Fruit fly (Drosophila melanogaster) whole organism, embryonic: ENCODE data around the gene CG14110.

ENCODE experiments used
- Atf3 ChIP-seq: fragments of 200-800 bp; sonication (Bioruptor generic); optimal IDR thresholded peaks from 3 replicates; lab custom pipeline; 2016; ENCODE audit warnings: missing biosample characterization, missing genetic modification characterization
- BEAF-32 ChIP-seq: fragments of 200-800 bp; sonication (Bioruptor generic); optimal IDR thresholded peaks from 3 replicates; lab custom pipeline; 2017; ENCODE audit warnings: missing biosample characterization, missing genetic modification characterization, mild to moderate bottlenecking, moderate library complexity, missing genetic modification reagents
- Bgb ChIP-seq: fragments of 200-800 bp; sonication (Bioruptor generic); IDR thresholded peaks from 2 replicates; pipeline ENCODE4 v1.3.6; 2022; ENCODE audit warnings: missing biosample characterization, missing genetic modification characterization; ENCODE audit not compliant: partially characterized antibody
- Bteb2 ChIP-seq: fragments of 200-800 bp; sonication (Bioruptor generic); optimal IDR thresholded peaks from 2 replicates; lab custom pipeline; 2016; ENCODE audit warnings: missing biosample characterization, missing genetic modification characterization
- CG11560 ChIP-seq: fragments of 200-800 bp; sonication (Bioruptor generic); IDR thresholded peaks from 3 replicates; pipeline ENCODE4 v1.3.6; 2022; ENCODE audit warnings: missing biosample characterization, missing genetic modification characterization
- CG12071 ChIP-seq: fragments of 200-800 bp; sonication (Bioruptor generic); optimal IDR thresholded peaks from 3 replicates; lab custom pipeline; 2018; ENCODE audit warnings: missing biosample characterization, mild to moderate bottlenecking, missing genetic modification characterization
- CG12391 ChIP-seq: fragments of 200-800 bp; sonication (Bioruptor generic); optimal IDR thresholded peaks from 3 replicates; lab custom pipeline; 2018; ENCODE audit warnings: missing biosample characterization, mild to moderate bottlenecking, missing genetic modification characterization, moderate library complexity
- CG12744 ChIP-seq: fragments of 200-800 bp; sonication (Bioruptor generic); optimal IDR thresholded peaks from 2 replicates; lab custom pipeline; 2016; ENCODE audit warnings: missing biosample characterization, missing genetic modification characterization
- CG12769 ChIP-seq: fragments of 200-800 bp; sonication (Bioruptor generic); optimal IDR thresholded peaks from 2 replicates; lab custom pipeline; 2019; ENCODE audit warnings: missing biosample characterization, mild to moderate bottlenecking, missing genetic modification characterization, moderate library complexity
- CG13123 ChIP-seq: fragments of 200-800 bp; sonication (Bioruptor generic); optimal IDR thresholded peaks from 2 replicates; lab custom pipeline; 2016; ENCODE audit warnings: missing biosample characterization, missing genetic modification characterization
- CG14050 ChIP-seq: fragments of 200-800 bp; sonication (Bioruptor generic); IDR thresholded peaks from 3 replicates; pipeline ENCODE4 v1.3.6; 2022; ENCODE audit warnings: missing biosample characterization, missing genetic modification characterization
- CG14667 ChIP-seq: fragments of 200-800 bp; sonication (Bioruptor generic); IDR thresholded peaks from 2 replicates; pipeline ENCODE4 v1.3.6; 2022; ENCODE audit warnings: missing biosample characterization, missing genetic modification characterization
- CG1832 ChIP-seq: fragments of 200-800 bp; sonication (Bioruptor generic); optimal IDR thresholded peaks from 2 replicates; lab custom pipeline; 2017; ENCODE audit warnings: missing biosample characterization, mild to moderate bottlenecking, missing genetic modification characterization, inconsistent platforms
- CG18476 ChIP-seq: fragments of 200-800 bp; sonication (Bioruptor generic); optimal IDR thresholded peaks from 2 replicates; lab custom pipeline; 2016; ENCODE audit warnings: missing biosample characterization, mild to moderate bottlenecking, missing genetic modification characterization
- CG2129 ChIP-seq: fragments of 200-800 bp; sonication (Bioruptor generic); IDR thresholded peaks from 2 replicates; pipeline ENCODE4 v1.3.6; 2022; ENCODE audit warnings: missing biosample characterization, missing genetic modification characterization; ENCODE audit not compliant: partially characterized antibody
- CG2202 ChIP-seq: fragments of 200-800 bp; sonication (Bioruptor generic); optimal IDR thresholded peaks from 2 replicates; lab custom pipeline; 2018; ENCODE audit warnings: missing biosample characterization, mild to moderate bottlenecking, missing genetic modification characterization
- CG31365 ChIP-seq: fragments of 200-800 bp; sonication (Bioruptor generic); optimal IDR thresholded peaks from 2 replicates; lab custom pipeline; 2018; ENCODE audit warnings: missing biosample characterization, mild to moderate bottlenecking, missing genetic modification characterization
- CG31388 ChIP-seq: fragments of 200-800 bp; sonication (Bioruptor generic); optimal IDR thresholded peaks from 2 replicates; lab custom pipeline; 2016; ENCODE audit warnings: missing biosample characterization, missing genetic modification characterization
- CG4730 ChIP-seq: fragments of 200-800 bp; sonication (Bioruptor generic); IDR thresholded peaks from 2 replicates; pipeline ENCODE4 v1.3.6; 2022; ENCODE audit warnings: missing biosample characterization, missing genetic modification characterization
- CG7372 ChIP-seq: fragments of 200-800 bp; sonication (Bioruptor generic); IDR thresholded peaks from 2 replicates; pipeline ENCODE4 v1.3.6; 2022; ENCODE audit warnings: missing biosample characterization, missing genetic modification characterization
- CG8281 ChIP-seq: fragments of 200-800 bp; sonication (Bioruptor generic); optimal IDR thresholded peaks from 2 replicates; lab custom pipeline; 2018; ENCODE audit warnings: missing biosample characterization, mild to moderate bottlenecking, missing genetic modification characterization, moderate library complexity
- CG8478 ChIP-seq: fragments of >200 bp; optimal IDR thresholded peaks from 2 replicates; lab custom pipeline; 2018
- CG8924 ChIP-seq: fragments of 200-800 bp; optimal IDR thresholded peaks from 3 replicates; lab custom pipeline; 2019; ENCODE audit warnings: missing biosample characterization, mild to moderate bottlenecking, missing genetic modification characterization, moderate library complexity
- Camta ChIP-seq: fragments of 200-800 bp; sonication (Bioruptor generic); optimal IDR thresholded peaks from 2 replicates; lab custom pipeline; 2016; ENCODE audit warnings: missing biosample characterization, missing genetic modification characterization
- Dip3 ChIP-seq: fragments of 200-800 bp; sonication (Bioruptor generic); optimal IDR thresholded peaks from 3 replicates; lab custom pipeline; 2016; ENCODE audit warnings: missing biosample characterization, missing genetic modification characterization
- Dref ChIP-seq: fragments of 200-800 bp; sonication (Bioruptor generic); IDR thresholded peaks from 2 replicates; pipeline ENCODE4 v1.3.6; 2022; ENCODE audit warnings: missing biosample characterization, missing genetic modification characterization
- Ets97D ChIP-seq: fragments of 200-800 bp; sonication (Bioruptor generic); optimal IDR thresholded peaks from 3 replicates; lab custom pipeline; 2016; ENCODE audit warnings: missing biosample characterization, missing genetic modification characterization
- HLHmδ ChIP-seq: fragments of 200-800 bp; sonication (Bioruptor generic); optimal IDR thresholded peaks from 2 replicates; lab custom pipeline; 2018; ENCODE audit warnings: missing biosample characterization, mild to moderate bottlenecking, missing genetic modification characterization, moderate library complexity
- Meics ChIP-seq: fragments of 200-800 bp; sonication (Bioruptor generic); optimal IDR thresholded peaks from 2 replicates; lab custom pipeline; 2017; ENCODE audit warnings: missing biosample characterization, mild to moderate bottlenecking, missing genetic modification characterization
- Taf1 ChIP-seq: fragments of 200-800 bp; sonication (Bioruptor generic); IDR thresholded peaks from 2 replicates; pipeline ENCODE4 v1.3.6; 2022; ENCODE audit warnings: missing biosample characterization, missing genetic modification characterization
- Xbp1 ChIP-seq: fragments of 200-800 bp; sonication (Bioruptor generic); optimal IDR thresholded peaks from 3 replicates; lab custom pipeline; 2016; ENCODE audit warnings: missing biosample characterization, mild to moderate bottlenecking, missing genetic modification characterization
- ac ChIP-seq: fragments of 200-800 bp; sonication (Bioruptor generic); optimal IDR thresholded peaks from 3 replicates; lab custom pipeline; 2017; ENCODE audit warnings: missing biosample characterization, mild to moderate bottlenecking, missing genetic modification characterization
- amos ChIP-seq: fragments of 200-800 bp; sonication (Bioruptor generic); IDR thresholded peaks from 2 replicates; pipeline ENCODE4 v1.3.6; 2022; ENCODE audit warnings: missing biosample characterization, missing genetic modification characterization; ENCODE audit not compliant: partially characterized antibody
- crp ChIP-seq, 2 experiments: fragments of 200-800 bp; sonication (Bioruptor generic); optimal IDR thresholded peaks; 2 replicates in 1 of 2; 3 replicates in 1 of 2; lab custom pipeline; 2017; ENCODE audit warnings: missing biosample characterization in 2 of 2, missing genetic modification characterization in 2 of 2, mild to moderate bottlenecking in 1 of 2, moderate library complexity in 1 of 2
- disco-r ChIP-seq: fragments of 200-800 bp; sonication (Bioruptor generic); optimal IDR thresholded peaks from 2 replicates; lab custom pipeline; 2016; ENCODE audit warnings: missing biosample characterization, missing genetic modification characterization
- eve ChIP-seq, 2 experiments: fragments of >200 bp; optimal IDR thresholded peaks; 2 replicates each; lab custom pipeline; 2017; ENCODE audit warnings: missing biosample characterization in 2 of 2, missing genetic modification characterization in 2 of 2
- ewg ChIP-seq: fragments of 200-800 bp; sonication (Bioruptor generic); optimal IDR thresholded peaks from 3 replicates; lab custom pipeline; 2017; ENCODE audit warnings: mild to moderate bottlenecking, missing biosample characterization, missing genetic modification reagents, missing genetic modification characterization
- fd102C ChIP-seq: fragments of 200-800 bp; sonication (Bioruptor generic); optimal IDR thresholded peaks from 2 replicates; lab custom pipeline; 2018; ENCODE audit warnings: missing biosample characterization, mild to moderate bottlenecking, missing genetic modification characterization, moderate library complexity
- fd64A ChIP-seq: fragments of 200-800 bp; sonication (Bioruptor generic); optimal IDR thresholded peaks from 3 replicates; lab custom pipeline; 2018; ENCODE audit warnings: missing biosample characterization, mild to moderate bottlenecking, missing genetic modification characterization
- gce ChIP-seq: fragments of 200-800 bp; sonication (Bioruptor generic); IDR thresholded peaks from 3 replicates; pipeline ENCODE4 v1.3.6; 2022; ENCODE audit warnings: missing biosample characterization, missing genetic modification characterization
- inv ChIP-seq: fragments of 200-800 bp; sonication (Bioruptor generic); IDR thresholded peaks from 2 replicates; pipeline ENCODE4 v1.3.6; 2022; ENCODE audit warnings: missing biosample characterization, missing genetic modification characterization; ENCODE audit not compliant: partially characterized antibody
- kni ChIP-seq: fragments of 200-800 bp; sonication (Bioruptor generic); optimal IDR thresholded peaks from 3 replicates; lab custom pipeline; 2017; ENCODE audit warnings: mild to moderate bottlenecking, missing biosample characterization, missing genetic modification reagents, missing genetic modification characterization
- lov ChIP-seq, 2 experiments: fragments of 200-800 bp in 1 of 2; fragments of >200 bp in 1 of 2; sonication (Bioruptor generic) in 1 of 2; IDR thresholded peaks in 1 of 2; optimal IDR thresholded peaks in 1 of 2; 2 replicates in 1 of 2; 3 replicates in 1 of 2; pipeline versions ENCODE4 v1.3.6 to Lab custom; 2017 to 2022; ENCODE audit warnings: missing biosample characterization in 1 of 2, missing genetic modification characterization in 1 of 2
- maf-S ChIP-seq: fragments of 200-800 bp; sonication (Bioruptor generic); optimal IDR thresholded peaks from 2 replicates; lab custom pipeline; 2016; ENCODE audit warnings: missing biosample characterization, missing genetic modification characterization
- mirr ChIP-seq: fragments of 200-800 bp; sonication (Bioruptor generic); optimal IDR thresholded peaks from 3 replicates; lab custom pipeline; 2018; ENCODE audit warnings: missing biosample characterization, mild to moderate bottlenecking, missing genetic modification characterization
- nerfin-1 ChIP-seq: fragments of 200-800 bp; sonication (Bioruptor generic); optimal IDR thresholded peaks from 3 replicates; lab custom pipeline; 2019; ENCODE audit warnings: missing biosample characterization, mild to moderate bottlenecking, missing genetic modification characterization, moderate library complexity
- nom ChIP-seq: fragments of 200-800 bp; sonication (Bioruptor generic); optimal IDR thresholded peaks from 2 replicates; lab custom pipeline; 2017; ENCODE audit warnings: missing biosample characterization, missing genetic modification characterization, mild to moderate bottlenecking, moderate library complexity, missing genetic modification reagents
- sens-2 ChIP-seq: fragments of 200-800 bp; sonication (Bioruptor generic); IDR thresholded peaks from 2 replicates; pipeline ENCODE4 v1.3.6; 2022; ENCODE audit warnings: missing biosample characterization, missing genetic modification characterization
- sr ChIP-seq: fragments of 200-800 bp; sonication (Bioruptor generic); IDR thresholded peaks from 3 replicates; pipeline ENCODE4 v1.3.6; 2022; ENCODE audit warnings: missing biosample characterization, missing genetic modification characterization

The CG14110 gene

dm6 chr3L:13356084-13356693 lies 28.4 kb upstream of the CG14110 start, which contains the start of gene Nplp2 (continued):
- TF ChIP-seq Bgb (GFP tag; lab: Robert Waterston, UW) = no peak
- peak; percentile 31 for TF ChIP-seq CG14667
- no peak for TF ChIP-seq CG31388 (GFP tag; lab: Kevin White, UChicago)
- TF ChIP-seq CG8281 (tag; lab: Kevin White, UChicago) = peak; percentile 41
- peak; percentile 58 for TF ChIP-seq CG4730 (GFP tag; lab: Robert Waterston, UW)
- peak; percentile 53 for TF ChIP-seq CG8924 (tag; lab: Kevin White, UChicago)
- TF ChIP-seq Dip3 = no peak
- no peak for TF ChIP-seq Camta (GFP tag; lab: Kevin White, UChicago)
- no peak for TF ChIP-seq inv (GFP tag; lab: Robert Waterston, UW)
- TF ChIP-seq fd64A (GFP tag; lab: Kevin White, UChicago) = no peak
- TF ChIP-seq CG1832 = no peak
- no peak for TF ChIP-seq CG31365 (tag; lab: Kevin White, UChicago)
- TF ChIP-seq CG12744 (GFP tag; lab: Kevin White, UChicago) = no peak
- TF ChIP-seq lov (optimal IDR thresholded peaks at IDR 0.05; lab: Kevin White, UChicago) = no peak
- TF ChIP-seq lov (GFP tag; IDR thresholded peaks at IDR 0.05; lab: Robert Waterston, UW) = no peak
- TF ChIP-seq HLHmδ (GFP tag; lab: Kevin White, UChicago) = no peak
- TF ChIP-seq Meics (GFP tag; lab: Kevin White, UChicago) = peak; percentile 62
- TF ChIP-seq ac = no peak
- no peak for TF ChIP-seq nerfin-1 (tag; lab: Kevin White, UChicago)
- TF ChIP-seq fd102C = no peak
- TF ChIP-seq ewg (GFP tag; lab: Kevin White, UChicago) = no peak
- no peak for TF ChIP-seq Atf3 (GFP tag; lab: Kevin White, UChicago)
- TF ChIP-seq mirr (GFP tag; lab: Kevin White, UChicago) = no peak
- no peak for TF ChIP-seq CG2129
- peak; percentile 56 for TF ChIP-seq Xbp1 (GFP tag; lab: Kevin White, UChicago)
- TF ChIP-seq Taf1 = peak; percentile 7; the same call in 1 of the 2 replicates
- no peak for TF ChIP-seq sr (GFP tag; lab: Robert Waterston, UW)
- TF ChIP-seq CG12769 = peak; percentile 40
- TF ChIP-seq CG12391 (tag; lab: Kevin White, UChicago) = peak; percentile 56
- peak; percentile 26; the same call in 1 of the 3 replicates for TF ChIP-seq CG14050 (GFP tag; lab: Robert Waterston, UW)
- no peak for TF ChIP-seq Bteb2 (GFP tag; lab: Kevin White, UChicago)
- TF ChIP-seq disco-r (GFP tag; lab: Kevin White, UChicago) = no peak
- no peak for TF ChIP-seq CG13123 (GFP tag; lab: Kevin White, UChicago)
- TF ChIP-seq CG8478 (lab: Kevin White, UChicago) = no peak
- TF ChIP-seq CG18476 (GFP tag; lab: Kevin White, UChicago) = no peak
- peak; percentile 7 for TF ChIP-seq CG2202
- TF ChIP-seq Ets97D (GFP tag; lab: Kevin White, UChicago) = no peak
- TF ChIP-seq Dref (GFP tag; lab: Robert Waterston, UW) = no peak
- TF ChIP-seq CG7372 (GFP tag; lab: Robert Waterston, UW) = peak; percentile 69
- no peak for TF ChIP-seq CG12071 (GFP tag; lab: Kevin White, UChicago)
- peak; percentile 40; the same call in 1 of the 3 replicates for TF ChIP-seq gce (GFP tag; lab: Robert Waterston, UW)
- TF ChIP-seq BEAF-32 (GFP tag; lab: Kevin White, UChicago) = no peak
- no peak for TF ChIP-seq kni
- TF ChIP-seq CG11560 = peak; percentile 47; the same call in 1 of the 3 replicates
- TF ChIP-seq sens-2 (GFP tag; lab: Robert Waterston, UW) = no peak
- TF ChIP-seq eve (GFP tag; optimal IDR thresholded peaks at IDR 0.05; lab: Kevin White, UChicago) = no peak
- no peak for TF ChIP-seq amos (GFP tag; lab: Robert Waterston, UW)
- no peak for TF ChIP-seq maf-S (GFP tag; lab: Kevin White, UChicago)
- TF ChIP-seq nom (GFP tag; lab: Kevin White, UChicago) = no peak
- no peak for TF ChIP-seq crp (GFP tag; optimal IDR thresholded peaks at IDR 0.05; lab: Kevin White, UChicago)
